Worm (Caenorhabditis elegans) whole organism, late embryonic: ENCODE data around the gene srab-3.

Experiments
- gmeb-2 ChIP-seq: sonication (generic microtip); optimal IDR thresholded peaks from 2 replicates; lab custom pipeline; 2016; ENCODE audit warnings: missing genetic modification characterization, inconsistent platforms, missing compliant biosample characterization
- hlh-6 ChIP-seq: sonication (generic microtip); optimal IDR thresholded peaks from 2 replicates; lab custom pipeline; 2016; ENCODE audit warnings: missing genotype, missing genetic modification characterization, missing compliant biosample characterization
- lin-11 ChIP-seq: fragments of 200-800 bp; sonication (Bioruptor generic); optimal IDR thresholded peaks from 2 replicates; lab custom pipeline; 2018; ENCODE audit warnings: mild to moderate bottlenecking, missing genetic modification characterization, missing compliant biosample characterization
- mec-3 ChIP-seq: sonication (generic microtip); optimal IDR thresholded peaks from 2 replicates; lab custom pipeline; 2016; ENCODE audit warnings: borderline replicate concordance, missing genetic modification characterization, missing compliant biosample characterization
- nhr-11 ChIP-seq: fragments of 150-350 bp; optimal IDR thresholded peaks from 2 replicates; lab custom pipeline; 2014; ENCODE audit warnings: missing biosample characterization, missing genetic modification characterization
- pha-4 ChIP-seq: fragments of 150-350 bp; optimal IDR thresholded peaks from 2 replicates; lab custom pipeline; 2018; ENCODE audit warnings: missing biosample characterization, missing genetic modification reagents, missing genetic modification characterization
- tbx-7 ChIP-seq: sonication (generic microtip); optimal IDR thresholded peaks from 2 replicates; lab custom pipeline; 2016; ENCODE audit warnings: missing genotype, missing genetic modification characterization, missing compliant biosample characterization

DNA sequence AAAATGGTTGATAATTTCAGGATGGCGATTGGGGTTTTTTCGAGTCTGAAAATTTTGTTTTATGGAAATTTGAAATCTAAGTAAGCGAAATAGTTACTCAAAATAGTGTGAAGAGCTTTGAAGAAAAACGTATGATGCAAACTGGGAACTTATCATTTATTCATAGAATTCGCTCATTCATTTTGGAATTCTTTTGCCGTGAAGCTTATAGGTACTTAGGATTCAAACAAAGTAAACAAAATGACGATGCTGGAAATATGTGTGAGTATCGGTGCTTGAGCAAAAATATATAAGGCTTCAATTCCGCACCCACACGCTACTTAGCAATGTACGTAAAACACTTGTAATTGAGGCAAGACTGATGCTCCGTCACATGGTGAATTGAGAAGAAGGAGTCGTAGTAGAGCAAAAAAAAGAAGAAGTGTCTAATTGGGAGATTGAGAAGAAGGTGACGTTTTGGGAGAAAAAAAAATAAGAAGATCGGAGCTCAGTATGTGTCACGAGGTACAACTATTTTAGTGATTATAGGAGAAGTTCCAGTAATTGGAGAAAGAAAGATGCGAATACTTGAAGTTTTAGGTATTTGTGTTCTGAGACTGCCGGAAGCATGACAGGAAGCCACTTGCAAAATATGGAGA, 18.1 kb downstream of the srab-3 start, which contains the start of gene glb-32:
- TF ChIP-seq gmeb-2 (tag; lab: Kevin White, UChicago) (no peak), tbx-7 (no peak), lin-11 (tag; lab: Kevin White, UChicago) (no peak), pha-4 (tag; lab: Kevin White, UChicago) (no peak), nhr-11 (tag; lab: Kevin White, UChicago) (no peak), mec-3 (tag; lab: Kevin White, UChicago) (no peak), hlh-6 (tag; lab: Kevin White, UChicago) (no peak)
